Fruit fly (Drosophila melanogaster): ENCODE data around the gene CG1316.
A peak's percentile ranks its signal among the peaks of the same experiment; 100 is the strongest.

The CG1316 gene

DNA sequence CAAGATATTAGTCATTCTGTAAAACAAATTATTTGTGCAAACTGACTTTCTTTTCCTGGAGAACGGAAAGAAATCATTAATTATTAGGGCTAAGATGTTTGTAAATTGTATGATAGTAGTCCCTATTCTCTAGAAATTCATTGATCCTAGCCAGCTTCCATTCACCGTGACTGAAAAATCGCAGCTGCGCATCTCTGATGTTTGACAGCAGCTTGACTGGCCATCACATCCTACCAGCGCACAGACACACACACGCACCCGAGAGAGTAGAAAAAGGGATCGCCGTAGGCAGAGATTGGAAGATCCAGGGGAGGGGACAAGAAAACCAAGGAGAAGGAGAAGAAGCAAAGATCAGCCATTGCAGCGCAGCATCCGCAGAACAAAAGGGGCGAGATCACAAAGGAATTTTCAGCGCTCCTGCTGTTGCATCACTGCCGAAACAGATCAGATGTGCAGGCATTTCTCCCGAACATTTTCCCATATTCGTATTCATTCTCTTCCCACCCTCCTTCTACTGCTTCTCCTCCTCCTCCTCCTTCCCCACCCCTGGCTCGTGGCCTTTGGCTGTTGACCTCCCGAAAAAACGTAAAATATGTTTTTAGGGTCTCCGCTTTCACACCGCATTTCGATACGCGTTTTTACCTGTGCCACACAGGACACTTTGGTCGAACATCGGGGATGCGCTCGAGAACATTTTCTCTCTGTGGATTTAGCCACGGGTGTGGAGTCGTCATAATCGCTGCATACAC, 30.6 kb upstream of the CG1316 start (continued):
- TF ChIP-seq Pdp1 (GFP tag; optimal IDR thresholded peaks at IDR 0.05) = peak in 1 of 2 experiments; percentile 29
- no peak for TF ChIP-seq CG8359 (GFP tag; optimal IDR thresholded peaks at IDR 0.05; ENCODE audit: borderline replicate concordance)
- no peak for TF ChIP-seq gem (tag; optimal IDR thresholded peaks at IDR 0.05)
- TF ChIP-seq CG14710 (tag; optimal IDR thresholded peaks at IDR 0.05) = no peak
- TF ChIP-seq Ets65A (GFP tag) = no peak
- no peak for TF ChIP-seq MESR4 (GFP tag; optimal IDR thresholded peaks at IDR 0.05)
- no peak for TF ChIP-seq CG30431 (GFP tag; optimal IDR thresholded peaks at IDR 0.05)
- no peak for TF ChIP-seq NC2β (GFP tag; optimal IDR thresholded peaks at IDR 0.05)
- TF ChIP-seq CG43689 (GFP tag; IDR thresholded peaks at IDR 0.05) = no peak
- no peak for TF ChIP-seq CG12744 (GFP tag; optimal IDR thresholded peaks at IDR 0.05)
- TF ChIP-seq Myb (GFP tag; optimal IDR thresholded peaks at IDR 0.05) = no peak
- TF ChIP-seq Dp (GFP tag; optimal IDR thresholded peaks at IDR 0.05) = no peak
- no peak for TF ChIP-seq HHEX (GFP tag; optimal IDR thresholded peaks at IDR 0.05)
- TF ChIP-seq Med (GFP tag) = peak; percentile 86
- TF ChIP-seq mirr (GFP tag; optimal IDR thresholded peaks at IDR 0.05) = no peak
- peak in 1 of 2 experiments; percentile 15 for TF ChIP-seq insv (GFP tag; optimal IDR thresholded peaks at IDR 0.05)
- TF ChIP-seq TFAM (GFP tag; optimal IDR thresholded peaks at IDR 0.05) = no peak
- TF ChIP-seq Hr78 (GFP tag; optimal IDR thresholded peaks at IDR 0.05) = peak in 1 of 2 experiments; percentile 65
- TF ChIP-seq CG15601 (tag; optimal IDR thresholded peaks at IDR 0.05) = no peak
- TF ChIP-seq sim (GFP tag; IDR thresholded peaks at IDR 0.05) = no peak
- no peak for TF ChIP-seq Meics (GFP tag; optimal IDR thresholded peaks at IDR 0.05)
- TF ChIP-seq bigmax (GFP tag; optimal IDR thresholded peaks at IDR 0.05) = no peak
- no peak for TF ChIP-seq CG34376 (GFP tag; optimal IDR thresholded peaks at IDR 0.05)
- TF ChIP-seq CG32532 (GFP tag; IDR thresholded peaks at IDR 0.05) = no peak
- TF ChIP-seq CG42726 (GFP tag; IDR thresholded peaks at IDR 0.05; ENCODE audit: partially characterized antibody) = no peak
- no peak for TF ChIP-seq Elba2 (GFP tag; optimal IDR thresholded peaks at IDR 0.05)
- TF ChIP-seq ara (GFP tag; IDR thresholded peaks at IDR 0.05) = no peak
- no peak for TF ChIP-seq sisA (GFP tag; IDR thresholded peaks at IDR 0.05)
- no peak for TF ChIP-seq Tbp (GFP tag; optimal IDR thresholded peaks at IDR 0.05)
- no peak for TF ChIP-seq CG9932 (GFP tag; IDR thresholded peaks at IDR 0.05)
- TF ChIP-seq CG6175 (GFP tag; IDR thresholded peaks at IDR 0.05) = no peak
- TF ChIP-seq slbo (GFP tag; IDR thresholded peaks at IDR 0.05) = no peak
- no peak for TF ChIP-seq CG7786 (GFP tag; optimal IDR thresholded peaks at IDR 0.05)
- TF ChIP-seq Trl (optimal IDR thresholded peaks at IDR 0.05) = peak in 1 of 2 experiments; percentile 0
- no peak for TF ChIP-seq Trl (GFP tag; optimal IDR thresholded peaks at IDR 0.05)
- peak; percentile 23 for TF ChIP-seq twi (tag; optimal IDR thresholded peaks at IDR 0.05)
- TF ChIP-seq CG4617 (GFP tag; optimal IDR thresholded peaks at IDR 0.05; ENCODE audit: borderline replicate concordance) = no peak
- TF ChIP-seq Ptx1 (GFP tag; IDR thresholded peaks at IDR 0.05) = no peak
- TF ChIP-seq CG10147 (GFP tag; optimal IDR thresholded peaks at IDR 0.05) = no peak
- no peak for TF ChIP-seq CG31365 (tag; optimal IDR thresholded peaks at IDR 0.05)
- no peak for TF ChIP-seq CG31224 (GFP tag; IDR thresholded peaks at IDR 0.05)
- no peak for TF ChIP-seq gsb (GFP tag; IDR thresholded peaks at IDR 0.05)
- no peak for TF ChIP-seq CG17385 (GFP tag; optimal IDR thresholded peaks at IDR 0.05)
- TF ChIP-seq CG12104 (GFP tag; optimal IDR thresholded peaks at IDR 0.05) = no peak
- TF ChIP-seq MTF-1 (GFP tag; optimal IDR thresholded peaks at IDR 0.05; ENCODE audit: borderline replicate concordance) = no peak
- no peak for TF ChIP-seq ems (GFP tag; optimal IDR thresholded peaks at IDR 0.05)
- no peak for TF ChIP-seq slou (GFP tag; optimal IDR thresholded peaks at IDR 0.05)
- no peak for TF ChIP-seq toy (GFP tag; IDR thresholded peaks at IDR 0.05)
- TF ChIP-seq Hr39 (optimal IDR thresholded peaks at IDR 0.05) = no peak
- TF ChIP-seq CG10543 (GFP tag; optimal IDR thresholded peaks at IDR 0.05) = no peak
- no peak for TF ChIP-seq Drgx (GFP tag; IDR thresholded peaks at IDR 0.05)
